Worm (Caenorhabditis elegans): ENCODE data around the gene ubc-20.

DNA sequence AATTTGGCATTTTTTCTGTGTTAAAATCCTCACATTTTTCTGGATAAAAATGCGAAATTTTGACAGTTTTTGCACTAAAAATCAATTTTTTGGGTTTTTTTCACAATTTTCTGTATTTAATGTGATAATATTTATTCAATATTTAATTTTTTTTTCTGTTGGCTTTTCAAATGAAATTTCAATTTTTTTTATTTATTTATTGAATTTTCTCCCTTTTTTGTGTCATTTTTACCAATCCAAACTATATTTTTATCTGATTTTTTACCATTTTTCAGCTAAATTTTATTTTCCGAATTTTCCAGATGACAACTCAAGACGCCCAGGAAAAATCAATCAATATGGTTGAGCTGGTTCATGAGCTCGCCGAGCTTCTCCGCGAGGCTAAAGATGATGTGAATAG is 5.5 kb downstream of the ubc-20 start, which contains the start of gene F40G9.17:
- no peak for TF ChIP-seq che-1 (tag; optimal IDR thresholded peaks at IDR 0.05)
- no peak for TF ChIP-seq ceh-19 (GFP tag; optimal IDR thresholded peaks at IDR 0.05)
- no peak for TF ChIP-seq sox-4 (tag; optimal IDR thresholded peaks at IDR 0.05)
- TF ChIP-seq tbx-2 (tag; optimal IDR thresholded peaks at IDR 0.05): no peak
- no peak for TF ChIP-seq fkh-6 (tag; optimal IDR thresholded peaks at IDR 0.05)
- no peak for TF ChIP-seq fkh-10 (GFP tag; optimal IDR thresholded peaks at IDR 0.05)
- no peak for TF ChIP-seq madf-2 (tag; optimal IDR thresholded peaks at IDR 0.05)
- TF ChIP-seq mec-3 (tag; optimal IDR thresholded peaks at IDR 0.05; ENCODE audit: borderline replicate concordance): no peak
- no peak for TF ChIP-seq ttx-3 (tag; optimal IDR thresholded peaks at IDR 0.05)
- TF ChIP-seq pha-4 (tag; optimal IDR thresholded peaks at IDR 0.05): no peak
- no peak for TF ChIP-seq syd-9 (tag; optimal IDR thresholded peaks at IDR 0.05)
